Fruit fly (Drosophila melanogaster): Measurements from ENCODE around the gene CG31140.

Gene CG31140

DNA sequence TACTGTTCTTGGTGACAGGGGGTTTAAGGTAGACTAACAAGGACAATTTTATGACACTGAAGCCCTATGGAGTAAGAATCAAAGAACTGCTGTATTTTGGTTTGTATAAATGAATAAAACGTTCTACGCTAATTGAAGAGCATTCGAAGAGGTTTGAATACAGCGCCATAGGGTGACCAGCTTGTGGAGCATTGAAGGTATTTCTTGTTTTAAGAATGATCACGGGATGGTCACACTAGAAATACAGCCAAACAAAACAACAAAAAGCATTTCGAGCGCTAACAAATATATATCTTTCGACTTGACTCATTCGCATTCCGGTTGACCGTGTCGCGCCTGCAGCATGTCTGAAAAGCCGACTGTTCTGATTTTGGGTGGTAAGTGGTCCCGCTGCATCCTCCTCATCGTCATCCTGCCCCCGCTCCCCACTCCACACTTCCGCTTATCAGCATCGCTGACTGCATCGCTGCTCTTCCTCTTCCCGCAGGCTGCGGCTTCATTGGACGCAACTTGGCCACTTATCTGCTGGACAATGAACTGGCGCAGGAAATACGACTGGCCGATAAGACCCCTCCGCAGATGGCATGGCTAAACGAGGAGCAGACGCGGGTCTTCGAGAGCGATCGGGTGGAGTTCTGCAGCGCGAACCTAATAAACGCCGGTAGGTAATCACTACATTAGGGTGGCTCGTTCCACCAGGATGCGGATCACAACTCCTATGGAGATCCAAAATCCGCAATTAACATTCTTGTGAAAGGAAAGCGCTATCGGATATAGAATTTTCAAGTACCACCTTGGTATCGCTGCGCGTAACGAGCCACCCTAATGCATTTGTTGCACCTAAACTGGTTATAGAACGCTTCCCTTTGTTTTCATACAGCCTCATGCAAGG lies 29.1 kb upstream of the CG31140 start, which contains the start of gene CG5854 (continued):
- TF ChIP-seq Fer2 (tag; optimal IDR thresholded peaks at IDR 0.05) (no peak), CG8478 (optimal IDR thresholded peaks at IDR 0.05) (no peak), bsh (GFP tag; optimal IDR thresholded peaks at IDR 0.05) (peak; percentile 90 to 98), zen (tag; optimal IDR thresholded peaks at IDR 0.05) (peak; percentile 11), CG6765 (GFP tag; optimal IDR thresholded peaks at IDR 0.05) (peak; percentile 67), Hsf (GFP tag; optimal IDR thresholded peaks at IDR 0.05) (peak; percentile 78), esg (GFP tag; conservative IDR thresholded peaks at IDR 0.05) (peak; percentile 70), CG10979 (tag; optimal IDR thresholded peaks at IDR 0.05) (peak; percentile 73), CG7786 (GFP tag; optimal IDR thresholded peaks at IDR 0.05) (peak; percentile 71), bab2 (GFP tag; optimal IDR thresholded peaks at IDR 0.05) (peak; percentile 74), CG2712 (tag; optimal IDR thresholded peaks at IDR 0.05) (peak; percentile 75), CG17359 (tag; optimal IDR thresholded peaks at IDR 0.05) (peak; percentile 74), CG4854 (GFP tag; optimal IDR thresholded peaks at IDR 0.05) (no peak), insv (GFP tag; optimal IDR thresholded peaks at IDR 0.05) (no peak), CG11695 (GFP tag; IDR thresholded peaks at IDR 0.05) (peak; percentile 81), CG42726 (GFP tag; IDR thresholded peaks at IDR 0.05; ENCODE audit: partially characterized antibody) (no peak), tll (GFP tag; optimal IDR thresholded peaks at IDR 0.05) (no peak), Ada2b (GFP tag; IDR thresholded peaks at IDR 0.05) (peak; percentile 77), B-H1 (GFP tag; IDR thresholded peaks at IDR 0.05) (peak; percentile 45; the same call in 2 of the 3 replicates), CG31224 (GFP tag; IDR thresholded peaks at IDR 0.05) (no peak), Hr39 (optimal IDR thresholded peaks at IDR 0.05) (no peak), CG43689 (GFP tag; IDR thresholded peaks at IDR 0.05) (peak; percentile 55; the same call in 1 of the 2 replicates), Dip2 (GFP tag; IDR thresholded peaks at IDR 0.05) (no peak), NK7.1 (GFP tag; optimal IDR thresholded peaks at IDR 0.05) (peak; percentile 12), CkIIα-i1 (GFP tag; IDR thresholded peaks at IDR 0.05) (no peak), bcd (GFP tag; optimal IDR thresholded peaks at IDR 0.05) (peak; percentile 59), CG9609 (GFP tag; optimal IDR thresholded peaks at IDR 0.05) (peak; percentile 61), trem (tag; optimal IDR thresholded peaks at IDR 0.05) (peak; percentile 59), corto (GFP tag; optimal IDR thresholded peaks at IDR 0.05) (no peak), pzg (GFP tag; optimal IDR thresholded peaks at IDR 0.05) (peak; percentile 81), usp (GFP tag; optimal IDR thresholded peaks at IDR 0.05) (no peak), CG9437 (GFP tag; optimal IDR thresholded peaks at IDR 0.05) (peak; percentile 49), CG10321 (GFP tag; IDR thresholded peaks at IDR 0.05) (peak; percentile 59), CG31388 (GFP tag; optimal IDR thresholded peaks at IDR 0.05) (no peak), CG9876 (GFP tag; optimal IDR thresholded peaks at IDR 0.05) (peak; percentile 73), Nf-YA (GFP tag; IDR thresholded peaks at IDR 0.05) (peak; percentile 72; the same call in 1 of the 2 replicates), E2f2 (GFP tag; IDR thresholded peaks at IDR 0.05) (peak; percentile 97), maf-S (GFP tag; optimal IDR thresholded peaks at IDR 0.05) (peak; percentile 42), Meics (GFP tag; optimal IDR thresholded peaks at IDR 0.05) (peak; percentile 70), CG6254 (GFP tag; optimal IDR thresholded peaks at IDR 0.05) (peak; percentile 70), Sry-β (GFP tag; optimal IDR thresholded peaks at IDR 0.05) (no peak), chn (GFP tag; optimal IDR thresholded peaks at IDR 0.05) (peak; percentile 82), sc (optimal IDR thresholded peaks at IDR 0.05) (no peak), sc (GFP tag; optimal IDR thresholded peaks at IDR 0.05) (peak; percentile 62), CG10654 (GFP tag; optimal IDR thresholded peaks at IDR 0.05) (peak; percentile 66), Oli (tag; optimal IDR thresholded peaks at IDR 0.05) (peak; percentile 83), CG5180 (GFP tag; optimal IDR thresholded peaks at IDR 0.05) (peak; percentile 51), gsb-n (tag; optimal IDR thresholded peaks at IDR 0.05) (peak; percentile 74), ci (GFP tag; IDR thresholded peaks at IDR 0.05) (peak; percentile 92), Med (GFP tag) (peak; percentile 96)

Data from whole organism, embryonic.